Worm (Caenorhabditis elegans): Measurements from ENCODE around the gene F59D12.3.

F59D12.3 gene

DNA sequence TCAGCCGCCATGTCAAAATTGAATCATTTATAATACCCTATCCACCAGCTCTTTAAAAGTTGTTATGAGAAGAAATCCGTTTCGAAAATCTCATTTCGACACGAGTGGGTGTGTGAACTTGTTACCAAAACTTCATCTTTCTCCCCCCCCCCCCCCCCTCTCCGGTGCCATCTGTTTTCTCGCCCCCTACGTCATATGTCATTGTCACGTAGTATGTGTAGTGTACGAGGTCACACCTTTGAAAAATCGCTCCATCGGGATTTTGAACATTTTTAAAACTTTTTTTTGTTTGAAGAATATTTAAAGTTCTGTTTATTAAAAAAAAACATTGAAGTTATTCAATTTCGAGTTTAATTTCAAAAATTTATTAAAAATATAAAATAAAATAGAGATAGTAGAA is 23.0 kb downstream of the F59D12.3 start:
- TF ChIP-seq aly-2 (tag; optimal IDR thresholded peaks at IDR 0.05) (no peak), unc-39 (tag; optimal IDR thresholded peaks at IDR 0.05) (no peak), mdt-29 (GFP tag; IDR thresholded peaks at IDR 0.05) (no peak), nhr-10 (tag; optimal IDR thresholded peaks at IDR 0.05) (no peak), Y75B8A.6 (GFP tag; IDR thresholded peaks at IDR 0.05) (no peak), hlh-30 (tag; optimal IDR thresholded peaks at IDR 0.05; ENCODE audit: insufficient read depth) (peak; percentile 54), hlh-11 (tag; optimal IDR thresholded peaks at IDR 0.05) (peak; percentile 30), sdz-12 (GFP tag; optimal IDR thresholded peaks at IDR 0.05) (no peak), egl-27 (tag; optimal IDR thresholded peaks at IDR 0.05) (no peak), aha-1 (tag) (no peak), F37D6.2 (tag; optimal IDR thresholded peaks at IDR 0.05) (no peak), ceh-28 (tag; optimal IDR thresholded peaks at IDR 0.05) (no peak), zfp-2 (tag; optimal IDR thresholded peaks at IDR 0.05) (no peak), tag-97 (GFP tag; IDR thresholded peaks at IDR 0.05) (no peak), ama-1 (optimal IDR thresholded peaks at IDR 0.05) (no peak), arid-1 (GFP tag; conservative IDR thresholded peaks at IDR 0.05) (no peak), ztf-11 (tag; optimal IDR thresholded peaks at IDR 0.05) (no peak), daf-16 (GFP tag; optimal IDR thresholded peaks at IDR 0.05) (no peak), daf-16 (tag; optimal IDR thresholded peaks at IDR 0.05) (no peak), daf-12 (tag; optimal IDR thresholded peaks at IDR 0.05) (no peak), nhr-28 (tag; optimal IDR thresholded peaks at IDR 0.05) (peak; percentile 24), F49E8.2 (tag; optimal IDR thresholded peaks at IDR 0.05; ENCODE audit: borderline replicate concordance) (no peak), unc-62 (GFP tag; optimal IDR thresholded peaks at IDR 0.05 in 1 of 2) (no peak), unc-62 (tag; optimal IDR thresholded peaks at IDR 0.05) (no peak), unc-130 (GFP tag; optimal IDR thresholded peaks at IDR 0.05) (no peak)

DNA sequence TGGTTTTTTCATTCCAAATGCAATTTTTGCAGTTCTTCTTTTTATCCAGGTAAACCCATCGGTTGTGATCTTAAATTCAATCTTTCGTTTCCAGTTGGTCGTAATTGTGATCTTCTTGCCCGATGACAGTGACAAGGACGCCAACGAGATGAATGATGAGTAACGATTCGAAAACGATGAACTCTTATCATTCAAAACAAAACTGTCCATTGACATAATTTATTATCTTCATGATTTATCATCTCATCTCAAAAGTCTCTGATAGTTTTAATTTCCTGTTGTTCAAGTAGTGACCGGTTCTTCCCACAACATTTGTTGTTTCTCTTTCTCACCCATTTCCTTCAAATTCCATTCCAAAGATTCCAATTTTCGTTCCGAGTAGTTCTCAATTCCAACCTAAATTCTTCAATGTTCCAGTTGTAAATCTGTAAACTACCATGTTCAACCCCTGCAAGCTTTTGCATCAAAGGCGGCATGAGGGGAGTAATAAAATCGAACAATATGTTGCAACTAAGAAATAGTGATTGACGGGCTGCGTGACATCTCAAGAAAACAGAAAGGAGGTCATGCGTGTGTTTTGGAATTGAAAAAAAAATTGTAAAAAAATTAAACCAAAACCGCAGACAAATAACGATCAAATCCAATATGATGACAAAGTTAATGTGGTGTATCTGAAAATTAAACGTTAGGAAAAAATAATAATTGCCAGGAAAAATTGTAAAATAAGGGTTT is 24.5 kb downstream of the F59D12.3 start:
- TF ChIP-seq ama-1 (optimal IDR thresholded peaks at IDR 0.05) (no peak), aha-1 (tag) (peak; percentile 88), ceh-32 (tag; optimal IDR thresholded peaks at IDR 0.05; ENCODE audit: poor library complexity) (no peak), ztf-11 (tag; optimal IDR thresholded peaks at IDR 0.05) (no peak), unc-62 (GFP tag; optimal IDR thresholded peaks at IDR 0.05 in 1 of 2) (peak in 1 of 2 experiments; percentile 97), unc-62 (tag; optimal IDR thresholded peaks at IDR 0.05) (no peak), hif-1 (tag; optimal IDR thresholded peaks at IDR 0.05) (no peak), dmd-6 (GFP tag; IDR thresholded peaks at IDR 0.05) (peak; percentile 27; the same call in 1 of the 2 replicates), spr-1 (tag; optimal IDR thresholded peaks at IDR 0.05) (no peak), mdl-1 (tag; optimal IDR thresholded peaks at IDR 0.05) (peak in 1 of 2 experiments; percentile 14), nhr-28 (tag; optimal IDR thresholded peaks at IDR 0.05) (peak; percentile 46), hlh-30 (tag; optimal IDR thresholded peaks at IDR 0.05; ENCODE audit: insufficient read depth) (peak; percentile 4), unc-130 (GFP tag; optimal IDR thresholded peaks at IDR 0.05) (no peak)

DNA sequence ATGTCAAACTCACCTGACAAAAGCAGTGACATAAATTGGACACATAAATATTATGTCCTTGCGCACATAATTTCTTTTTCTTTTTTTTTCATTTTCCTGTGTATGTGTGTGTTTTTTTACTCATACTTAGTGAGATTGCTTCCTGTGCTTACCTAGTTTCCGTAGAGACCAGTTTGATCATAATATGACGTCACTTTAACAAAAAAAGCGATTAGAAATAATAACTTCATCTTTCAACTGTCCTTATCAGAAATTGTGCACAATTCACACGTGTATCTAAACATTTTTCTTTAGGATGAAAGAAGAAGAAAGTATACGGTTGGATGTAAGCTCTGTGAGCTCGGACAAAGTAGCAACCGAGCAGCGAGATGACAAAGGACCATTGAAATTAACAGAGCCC is 28.7 kb downstream of the F59D12.3 start:
- no peak for TF ChIP-seq ceh-20 (GFP tag; IDR thresholded peaks at IDR 0.05)
- peak; percentile 24 for TF ChIP-seq pqm-1 (tag; optimal IDR thresholded peaks at IDR 0.05)
- no peak for TF ChIP-seq skn-1 (tag; optimal IDR thresholded peaks at IDR 0.05)
- no peak for TF ChIP-seq snpc-1.2 (GFP tag; IDR thresholded peaks at IDR 0.05)
- no peak for TF ChIP-seq sdz-12 (GFP tag; optimal IDR thresholded peaks at IDR 0.05)
- no peak for TF ChIP-seq php-3 (GFP tag; IDR thresholded peaks at IDR 0.05)
- TF ChIP-seq mes-2 (tag; optimal IDR thresholded peaks at IDR 0.05; ENCODE audit: poor library complexity, severe bottlenecking): no peak
- TF ChIP-seq lsy-2 (tag; optimal IDR thresholded peaks at IDR 0.05): peak in 1 of 2 experiments; percentile 8
- peak; percentile 9 for TF ChIP-seq hlh-11 (tag; optimal IDR thresholded peaks at IDR 0.05)
- peak in 1 of 2 experiments; percentile 61 for TF ChIP-seq mdl-1 (tag; optimal IDR thresholded peaks at IDR 0.05)
- no peak for TF ChIP-seq daf-19 (GFP tag; conservative IDR thresholded peaks at IDR 0.05)
- peak; percentile 22 for TF ChIP-seq dve-1 (tag; optimal IDR thresholded peaks at IDR 0.05; ENCODE audit: insufficient read depth)
- TF ChIP-seq dmd-6 (GFP tag; IDR thresholded peaks at IDR 0.05): peak; percentile 47
- no peak for TF ChIP-seq nhr-48 (tag; optimal IDR thresholded peaks at IDR 0.05)
